Worm (Caenorhabditis elegans): Measurements from ENCODE around the gene svh-1.
A peak's percentile ranks its signal among the peaks of the same experiment; 100 is the strongest.

The svh-1 gene

ce11 chrIV:8168660-8169059, 37.8 kb upstream of the svh-1 start, which contains the start of gene clec-52:
TSS of gene clec-52 (minus strand) at chrIV:8168760.
- no peak for TF ChIP-seq dmd-9 (GFP tag; IDR thresholded peaks at IDR 0.05)
- TF ChIP-seq zip-2 (tag; optimal IDR thresholded peaks at IDR 0.05): no peak
- TF ChIP-seq dve-1 (tag; optimal IDR thresholded peaks at IDR 0.05; ENCODE audit: insufficient read depth): peak; percentile 9
- TF ChIP-seq ceh-20 (GFP tag; IDR thresholded peaks at IDR 0.05): no peak
- TF ChIP-seq Y5F2A.4 (GFP tag; optimal IDR thresholded peaks at IDR 0.05): no peak
- peak; percentile 33 for TF ChIP-seq pqm-1 (tag; optimal IDR thresholded peaks at IDR 0.05)
- peak; percentile 2 for TF ChIP-seq nhr-28 (tag; optimal IDR thresholded peaks at IDR 0.05)
- TF ChIP-seq php-3 (GFP tag; IDR thresholded peaks at IDR 0.05): no peak
- TF ChIP-seq nhr-77 (tag; optimal IDR thresholded peaks at IDR 0.05): no peak
- no peak for TF ChIP-seq daf-19 (GFP tag; conservative IDR thresholded peaks at IDR 0.05)
- TF ChIP-seq daf-12 (tag; optimal IDR thresholded peaks at IDR 0.05): no peak
- TF ChIP-seq unc-62 (GFP tag; optimal IDR thresholded peaks at IDR 0.05 in 1 of 2): no peak
- no peak for TF ChIP-seq unc-62 (tag; optimal IDR thresholded peaks at IDR 0.05)
- TF ChIP-seq ces-1 (GFP tag; optimal IDR thresholded peaks at IDR 0.05): no peak
- no peak for TF ChIP-seq nhr-41 (GFP tag; IDR thresholded peaks at IDR 0.05)
- no peak for TF ChIP-seq duxl-1 (tag; optimal IDR thresholded peaks at IDR 0.05; ENCODE audit: poor library complexity)
- TF ChIP-seq egl-43 (GFP tag; IDR thresholded peaks at IDR 0.05): no peak
- TF ChIP-seq spr-3 (GFP tag; optimal IDR thresholded peaks at IDR 0.05): no peak
- no peak for TF ChIP-seq nhr-102 (tag; optimal IDR thresholded peaks at IDR 0.05)
- no peak for TF ChIP-seq dmd-6 (GFP tag; IDR thresholded peaks at IDR 0.05)
- no peak for TF ChIP-seq daf-8 (GFP tag; IDR thresholded peaks at IDR 0.05)
- TF ChIP-seq aly-2 (tag; optimal IDR thresholded peaks at IDR 0.05): no peak
- no peak for TF ChIP-seq snpc-1.2 (GFP tag; IDR thresholded peaks at IDR 0.05)

ce11 chrIV:8169674-8170073, 36.7 kb upstream of the svh-1 start, which contains the start of gene C07G1.15:
TSS of gene C07G1.15 (plus strand) at chrIV:8169974.
- TF ChIP-seq ceh-32 (tag; optimal IDR thresholded peaks at IDR 0.05; ENCODE audit: poor library complexity): no peak
- no peak for TF ChIP-seq pqm-1 (tag; optimal IDR thresholded peaks at IDR 0.05)
- TF ChIP-seq hlh-30 (tag; optimal IDR thresholded peaks at IDR 0.05; ENCODE audit: insufficient read depth): no peak
- TF ChIP-seq arid-1 (GFP tag; conservative IDR thresholded peaks at IDR 0.05): no peak
- TF ChIP-seq T26A8.4 (GFP tag; IDR thresholded peaks at IDR 0.05): no peak
- no peak for TF ChIP-seq spr-3 (GFP tag; optimal IDR thresholded peaks at IDR 0.05)
- TF ChIP-seq mxl-2 (GFP tag; conservative IDR thresholded peaks at IDR 0.05): no peak
- no peak for TF ChIP-seq zfp-2 (tag; optimal IDR thresholded peaks at IDR 0.05)
- no peak for TF ChIP-seq rbr-2 (tag; optimal IDR thresholded peaks at IDR 0.05)
- no peak for TF ChIP-seq lin-29 (GFP tag; IDR thresholded peaks at IDR 0.05)
- no peak for TF ChIP-seq mdt-29 (GFP tag; IDR thresholded peaks at IDR 0.05)
- TF ChIP-seq dpl-1 (GFP tag; optimal IDR thresholded peaks at IDR 0.05): no peak
- TF ChIP-seq ZK546.5 (tag; optimal IDR thresholded peaks at IDR 0.05): no peak
- no peak for TF ChIP-seq lir-3 (tag; optimal IDR thresholded peaks at IDR 0.05)
- no peak for TF ChIP-seq Y5F2A.4 (GFP tag; optimal IDR thresholded peaks at IDR 0.05)
- TF ChIP-seq nhr-111 (GFP tag; optimal IDR thresholded peaks at IDR 0.05): no peak

ce11 chrIV:8170264-8170663, 36.1 kb upstream of the svh-1 start:
- TF ChIP-seq mxl-2 (GFP tag; conservative IDR thresholded peaks at IDR 0.05) (no peak), zfp-2 (tag; optimal IDR thresholded peaks at IDR 0.05) (no peak), zip-11 (GFP tag; IDR thresholded peaks at IDR 0.05) (no peak), tag-97 (GFP tag; IDR thresholded peaks at IDR 0.05) (no peak), nhr-41 (GFP tag; IDR thresholded peaks at IDR 0.05) (no peak), nhr-11 (tag; optimal IDR thresholded peaks at IDR 0.05) (no peak), dmd-9 (GFP tag; IDR thresholded peaks at IDR 0.05) (no peak), madf-9 (GFP tag; conservative IDR thresholded peaks at IDR 0.05) (no peak), D1046.2 (GFP tag; IDR thresholded peaks at IDR 0.05) (no peak), F44E2.7 (GFP tag; IDR thresholded peaks at IDR 0.05) (no peak), lir-3 (tag; optimal IDR thresholded peaks at IDR 0.05) (no peak), dpl-1 (GFP tag; optimal IDR thresholded peaks at IDR 0.05) (no peak), hlh-11 (tag; optimal IDR thresholded peaks at IDR 0.05) (peak; percentile 38), mxl-3 (GFP tag; optimal IDR thresholded peaks at IDR 0.05) (no peak), sdz-12 (GFP tag; optimal IDR thresholded peaks at IDR 0.05) (no peak), lim-7 (GFP tag; IDR thresholded peaks at IDR 0.05) (no peak), snpc-4 (tag; optimal IDR thresholded peaks at IDR 0.05) (no peak), nhr-28 (tag; optimal IDR thresholded peaks at IDR 0.05) (peak; percentile 77), skn-1 (tag; optimal IDR thresholded peaks at IDR 0.05) (no peak), egl-43 (GFP tag; IDR thresholded peaks at IDR 0.05) (no peak), R02D3.7 (tag; optimal IDR thresholded peaks at IDR 0.05) (no peak), hlh-30 (tag; optimal IDR thresholded peaks at IDR 0.05; ENCODE audit: insufficient read depth) (no peak)

All from whole organism, L4 larva.